Fruit fly (Drosophila melanogaster): ENCODE results near the gene CG6766.

Gene CG6766

dm6 chr2L:12040510-12040909, at the start of gene CG6766:
CG6766 (minus strand) TSS chr2L:12040689.
- no peak for TF ChIP-seq CG8159 (tag; optimal IDR thresholded peaks at IDR 0.05)
- no peak for TF ChIP-seq D1 (tag; optimal IDR thresholded peaks at IDR 0.05)
- TF ChIP-seq Pif1A (GFP tag; optimal IDR thresholded peaks at IDR 0.05): no peak
- no peak for TF ChIP-seq gl (tag; optimal IDR thresholded peaks at IDR 0.05)
- no peak for TF ChIP-seq CG4496 (GFP tag; IDR thresholded peaks at IDR 0.05)
- TF ChIP-seq CG32121 (GFP tag; IDR thresholded peaks at IDR 0.05): no peak
- TF ChIP-seq Ets98B (GFP tag; IDR thresholded peaks at IDR 0.05): no peak
- no peak for TF ChIP-seq CG8301 (tag; optimal IDR thresholded peaks at IDR 0.05)
- TF ChIP-seq CG13204 (GFP tag; optimal IDR thresholded peaks at IDR 0.05): no peak
- TF ChIP-seq Snoo (tag; optimal IDR thresholded peaks at IDR 0.05): no peak
- no peak for TF ChIP-seq CG14655 (GFP tag; optimal IDR thresholded peaks at IDR 0.05)
- TF ChIP-seq rn (GFP tag; IDR thresholded peaks at IDR 0.05): no peak
- no peak for TF ChIP-seq CG15710 (tag; optimal IDR thresholded peaks at IDR 0.05)

dm6 chr2L:12089145-12089544, 48.7 kb upstream of the CG6766 start:
- TF ChIP-seq CG12605 (GFP tag; IDR thresholded peaks at IDR 0.05) (no peak), CG4496 (GFP tag; IDR thresholded peaks at IDR 0.05) (no peak), Pif1B (GFP tag; optimal IDR thresholded peaks at IDR 0.05) (no peak), CG9948 (tag; optimal IDR thresholded peaks at IDR 0.05) (no peak), rn (GFP tag; IDR thresholded peaks at IDR 0.05) (no peak), CG15710 (tag; optimal IDR thresholded peaks at IDR 0.05) (no peak), CG8159 (tag; optimal IDR thresholded peaks at IDR 0.05) (no peak), CG8301 (tag; optimal IDR thresholded peaks at IDR 0.05) (no peak), EcR (GFP tag; optimal IDR thresholded peaks at IDR 0.05) (no peak), gl (tag; optimal IDR thresholded peaks at IDR 0.05) (no peak), CG10348 (GFP tag; IDR thresholded peaks at IDR 0.05) (no peak), fd96Ca (GFP tag; IDR thresholded peaks at IDR 0.05) (no peak), CG17806 (tag; optimal IDR thresholded peaks at IDR 0.05) (no peak), CG14655 (GFP tag; optimal IDR thresholded peaks at IDR 0.05) (no peak), Snoo (tag; optimal IDR thresholded peaks at IDR 0.05) (no peak), CG13204 (GFP tag; optimal IDR thresholded peaks at IDR 0.05) (no peak)

- no peak for TF ChIP-seq CG12605 (GFP tag; IDR thresholded peaks at IDR 0.05)
- TF ChIP-seq CG4496 (GFP tag; IDR thresholded peaks at IDR 0.05): no peak
- TF ChIP-seq D1 (tag; optimal IDR thresholded peaks at IDR 0.05): no peak
- no peak for TF ChIP-seq CG13204 (GFP tag; optimal IDR thresholded peaks at IDR 0.05)
- no peak for TF ChIP-seq CG14655 (GFP tag; optimal IDR thresholded peaks at IDR 0.05)
- TF ChIP-seq EcR (GFP tag; optimal IDR thresholded peaks at IDR 0.05): no peak
- no peak for TF ChIP-seq CG9948 (tag; optimal IDR thresholded peaks at IDR 0.05)
- TF ChIP-seq Pif1A (GFP tag; optimal IDR thresholded peaks at IDR 0.05): no peak
- TF ChIP-seq Pif1B (GFP tag; optimal IDR thresholded peaks at IDR 0.05): no peak
- TF ChIP-seq CG10348 (GFP tag; IDR thresholded peaks at IDR 0.05): no peak
- no peak for TF ChIP-seq Snoo (tag; optimal IDR thresholded peaks at IDR 0.05)
- TF ChIP-seq CG15710 (tag; optimal IDR thresholded peaks at IDR 0.05): no peak
- TF ChIP-seq CG8301 (tag; optimal IDR thresholded peaks at IDR 0.05): no peak
- no peak for TF ChIP-seq CG32121 (GFP tag; IDR thresholded peaks at IDR 0.05)
- TF ChIP-seq fd96Ca (GFP tag; IDR thresholded peaks at IDR 0.05): no peak
- TF ChIP-seq CG17806 (tag; optimal IDR thresholded peaks at IDR 0.05): no peak
- no peak for TF ChIP-seq Ets98B (GFP tag; IDR thresholded peaks at IDR 0.05)
- TF ChIP-seq gl (tag; optimal IDR thresholded peaks at IDR 0.05): no peak
- TF ChIP-seq rn (GFP tag; IDR thresholded peaks at IDR 0.05): no peak
- no peak for TF ChIP-seq CG34367 (tag; optimal IDR thresholded peaks at IDR 0.05)
These were observed 47.0 kb upstream of the CG6766 start for dm6 chr2L:12087442-12087841.

- TF ChIP-seq rn (GFP tag; IDR thresholded peaks at IDR 0.05) (no peak), CG9948 (tag; optimal IDR thresholded peaks at IDR 0.05) (no peak), CG34367 (tag; optimal IDR thresholded peaks at IDR 0.05) (no peak), D1 (tag; optimal IDR thresholded peaks at IDR 0.05) (no peak)
These were observed 45.2 kb upstream of the CG6766 start, which contains the start of gene prd for dm6 chr2L:12085619-12086171. prd (minus strand) TSS chr2L:12085827.

dm6 chr2L:12085010-12085409, 44.5 kb upstream of the CG6766 start:
- TF ChIP-seq CG32121 (GFP tag; IDR thresholded peaks at IDR 0.05) (no peak), CG14655 (GFP tag; optimal IDR thresholded peaks at IDR 0.05) (no peak), CG34367 (tag; optimal IDR thresholded peaks at IDR 0.05) (no peak), CG12605 (GFP tag; IDR thresholded peaks at IDR 0.05) (no peak), CG4496 (GFP tag; IDR thresholded peaks at IDR 0.05) (no peak), rn (GFP tag; IDR thresholded peaks at IDR 0.05) (no peak), D1 (tag; optimal IDR thresholded peaks at IDR 0.05) (no peak), EcR (GFP tag; optimal IDR thresholded peaks at IDR 0.05) (no peak), CG13204 (GFP tag; optimal IDR thresholded peaks at IDR 0.05) (no peak), Pif1B (GFP tag; optimal IDR thresholded peaks at IDR 0.05) (no peak), fd96Ca (GFP tag; IDR thresholded peaks at IDR 0.05) (no peak), CG17806 (tag; optimal IDR thresholded peaks at IDR 0.05) (no peak), CG10348 (GFP tag; IDR thresholded peaks at IDR 0.05) (no peak), Snoo (tag; optimal IDR thresholded peaks at IDR 0.05) (no peak), CG8301 (tag; optimal IDR thresholded peaks at IDR 0.05) (no peak), CG15710 (tag; optimal IDR thresholded peaks at IDR 0.05) (no peak)

dm6 chr2L:12081118-12081665, 40.7 kb upstream of the CG6766 start:
- TF ChIP-seq CG17806 (tag; optimal IDR thresholded peaks at IDR 0.05) (no peak), CG9948 (tag; optimal IDR thresholded peaks at IDR 0.05) (no peak), CG14655 (GFP tag; optimal IDR thresholded peaks at IDR 0.05) (no peak)
